Fruit fly (Drosophila melanogaster) Kc167 (cell line): ENCODE measurements around the gene CG33234.

Source experiments
- Sin3A ChIP-seq: fragments of >200 bp; optimal IDR thresholded peaks from 2 replicates; lab custom pipeline; 2018; ENCODE audit warnings: missing external identifiers
- h ChIP-seq: fragments of >200 bp; optimal IDR thresholded peaks from 3 replicates; lab custom pipeline; 2018; ENCODE audit warnings: missing external identifiers
- insv ChIP-seq: fragments of >200 bp; optimal IDR thresholded peaks from 3 replicates; lab custom pipeline; 2018; ENCODE audit warnings: missing external identifiers
- psq ChIP-seq: fragments of >200 bp; optimal IDR thresholded peaks from 2 replicates; lab custom pipeline; 2017; ENCODE audit warnings: missing external identifiers
- ttk ChIP-seq: sonication (Bioruptor generic); optimal IDR thresholded peaks from 2 replicates; lab custom pipeline; 2017; ENCODE audit warnings: missing external identifiers

DNA sequence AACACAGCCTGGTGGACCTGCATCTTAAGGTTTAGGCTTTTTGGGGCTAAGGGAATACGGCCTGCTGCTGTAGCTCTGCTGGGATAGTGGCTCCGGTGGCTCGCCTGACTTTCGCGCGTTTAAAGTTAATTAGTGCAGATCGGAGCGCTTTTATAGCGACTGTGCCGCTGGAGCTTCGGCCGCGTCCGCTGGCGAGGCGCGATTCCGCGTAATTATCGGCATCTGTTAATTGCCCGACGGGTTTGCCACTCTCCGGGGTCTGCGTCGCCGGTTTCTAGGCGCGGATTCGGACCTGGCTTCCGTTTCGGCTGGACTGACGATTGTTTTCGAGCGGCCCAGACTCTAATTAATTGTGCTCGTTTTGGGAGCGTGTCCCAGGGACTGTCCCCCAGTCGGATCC is 18.1 kb upstream of the CG33234 start, which contains the start of gene CG14949:
- no peak for TF ChIP-seq ttk
- no peak for TF ChIP-seq h (lab: Kevin White, UChicago)
- no peak for TF ChIP-seq insv
- no peak for TF ChIP-seq Sin3A (lab: Kevin White, UChicago)
- TF ChIP-seq psq (lab: Kevin White, UChicago), result no peak
